Worm (Caenorhabditis elegans) whole organism, young adult: ENCODE measurements around the gene sec-61.B.

Source experiments
- ZK185.1 ChIP-seq: sonication (generic microtip); optimal IDR thresholded peaks from 2 replicates; lab custom pipeline; 2016; ENCODE audit warnings: mild to moderate bottlenecking, missing genetic modification characterization, missing compliant biosample characterization; ENCODE audit not compliant: poor library complexity, severe bottlenecking
- ama-1 ChIP-seq, 3 experiments: fragments of 150-350 bp in 1 of 3; sonication (generic microtip) in 2 of 3; optimal IDR thresholded peaks; 2 replicates each; lab custom pipeline; 2014 to 2018; ENCODE audit warnings: missing biosample characterization in 2 of 3, missing genetic modification characterization in 2 of 3, missing genetic modification reagents in 2 of 3
- attf-3 ChIP-seq: fragments of 200-800 bp; sonication (Bioruptor generic); conservative IDR thresholded peaks from 2 replicates; pipeline ENCODE4 v1.3.6; 2022; ENCODE audit warnings: missing genetic modification reagents, missing genetic modification characterization, missing compliant biosample characterization
- bed-2 ChIP-seq: fragments of 200-800 bp; sonication (Bioruptor generic); IDR thresholded peaks from 2 replicates; pipeline ENCODE4 v1.3.6; 2022; ENCODE audit warnings: missing genetic modification reagents, missing genetic modification characterization, missing compliant biosample characterization
- ceh-100 ChIP-seq: fragments of 200-800 bp; sonication (Bioruptor generic); IDR thresholded peaks from 2 replicates; pipeline ENCODE4 v1.3.6; 2022; ENCODE audit warnings: missing genetic modification reagents, missing genetic modification characterization, missing compliant biosample characterization
- hlh-12 ChIP-seq: sonication (generic microtip); optimal IDR thresholded peaks from 2 replicates; lab custom pipeline; 2016; ENCODE audit warnings: missing genetic modification characterization, missing compliant biosample characterization
- lin-35 ChIP-seq, 3 experiments: fragments of 150-350 bp in 2 of 3; sonication (generic microtip) in 1 of 3; optimal IDR thresholded peaks; 2 replicates each; lab custom pipeline; 2014 to 2018; ENCODE audit warnings: missing biosample characterization in 3 of 3, missing genetic modification characterization in 3 of 3, missing genetic modification reagents in 3 of 3
- repo-1 ChIP-seq: sonication (generic microtip); optimal IDR thresholded peaks from 2 replicates; lab custom pipeline; 2017; ENCODE audit warnings: mild to moderate bottlenecking, missing genetic modification characterization, missing compliant biosample characterization

- TF ChIP-seq lin-35 (GFP tag; optimal IDR thresholded peaks at IDR 0.05; lab: Kevin White, UChicago) (no peak), repo-1 (no peak), attf-3 (GFP tag; lab: Robert Waterston, UW) (no peak), ama-1 (optimal IDR thresholded peaks at IDR 0.05; lab: Kevin White, UChicago) (no peak), ama-1 (GFP tag; optimal IDR thresholded peaks at IDR 0.05; lab: Kevin White, UChicago) (no peak), bed-2 (GFP tag; lab: Robert Waterston, UW) (no peak), ZK185.1 (tag; lab: Kevin White, UChicago) (no peak), ceh-100 (GFP tag; lab: Robert Waterston, UW) (no peak), hlh-12 (tag; lab: Kevin White, UChicago) (no peak)
Observed at ce11 chrIV:2400651-2401050, 12.2 kb upstream of the sec-61.B start.
